Worm (Caenorhabditis elegans): ENCODE measurements around the gene F10D7.10.

The F10D7.10 gene

ce11 chrX:17379675-17380074 is at the start of gene F10D7.10:
F10D7.10 (minus strand) TSS chrX:17379775.
- TF ChIP-seq W03F9.2 (tag; optimal IDR thresholded peaks at IDR 0.05): no peak
- TF ChIP-seq him-1 (tag; optimal IDR thresholded peaks at IDR 0.05): no peak
- TF ChIP-seq dao-5 (tag; optimal IDR thresholded peaks at IDR 0.05): no peak

- TF ChIP-seq dao-5 (tag; optimal IDR thresholded peaks at IDR 0.05) (no peak), him-1 (tag; optimal IDR thresholded peaks at IDR 0.05) (no peak), W03F9.2 (tag; optimal IDR thresholded peaks at IDR 0.05) (no peak)
These were observed 49.2 kb upstream of the F10D7.10 start, which contains the start of gene pbo-6 for ce11 chrX:17428803-17429202. pbo-6 (plus strand) TSS chrX:17429042.

ce11 chrX:17427778-17428177 is 48.2 kb upstream of the F10D7.10 start:
- TF ChIP-seq W03F9.2 (tag; optimal IDR thresholded peaks at IDR 0.05): no peak
- TF ChIP-seq him-1 (tag; optimal IDR thresholded peaks at IDR 0.05): no peak
- no peak for TF ChIP-seq dao-5 (tag; optimal IDR thresholded peaks at IDR 0.05)

- TF ChIP-seq dao-5 (tag; optimal IDR thresholded peaks at IDR 0.05): no peak
- no peak for TF ChIP-seq W03F9.2 (tag; optimal IDR thresholded peaks at IDR 0.05)
- TF ChIP-seq him-1 (tag; optimal IDR thresholded peaks at IDR 0.05): no peak
These were observed 47.1 kb upstream of the F10D7.10 start for ce11 chrX:17426712-17427111.

- TF ChIP-seq dao-5 (tag; optimal IDR thresholded peaks at IDR 0.05): no peak
These were observed 45.0 kb upstream of the F10D7.10 start for ce11 chrX:17424595-17424913.

ce11 chrX:17423894-17424594 is 44.5 kb upstream of the F10D7.10 start:
- TF ChIP-seq W03F9.2 (tag; optimal IDR thresholded peaks at IDR 0.05): no peak
- TF ChIP-seq him-1 (tag; optimal IDR thresholded peaks at IDR 0.05): no peak
- no peak for TF ChIP-seq dao-5 (tag; optimal IDR thresholded peaks at IDR 0.05)

- TF ChIP-seq him-1 (tag; optimal IDR thresholded peaks at IDR 0.05): no peak
- no peak for TF ChIP-seq W03F9.2 (tag; optimal IDR thresholded peaks at IDR 0.05)
These were observed 43.0 kb upstream of the F10D7.10 start for ce11 chrX:17422593-17422992.

- TF ChIP-seq dao-5 (tag; optimal IDR thresholded peaks at IDR 0.05) (no peak), W03F9.2 (tag; optimal IDR thresholded peaks at IDR 0.05) (no peak), him-1 (tag; optimal IDR thresholded peaks at IDR 0.05) (no peak)
These were observed 42.0 kb upstream of the F10D7.10 start, which contains the start of gene osm-11 for ce11 chrX:17421532-17422078. osm-11 (minus strand) TSS chrX:17421582.

ce11 chrX:17420585-17421459 is 41.2 kb upstream of the F10D7.10 start:
- TF ChIP-seq dao-5 (tag; optimal IDR thresholded peaks at IDR 0.05) (no peak), him-1 (tag; optimal IDR thresholded peaks at IDR 0.05) (no peak), W03F9.2 (tag; optimal IDR thresholded peaks at IDR 0.05) (no peak)

- TF ChIP-seq dao-5 (tag; optimal IDR thresholded peaks at IDR 0.05): no peak
- no peak for TF ChIP-seq him-1 (tag; optimal IDR thresholded peaks at IDR 0.05)
- TF ChIP-seq W03F9.2 (tag; optimal IDR thresholded peaks at IDR 0.05): no peak
These were observed 40.4 kb upstream of the F10D7.10 start for ce11 chrX:17419813-17420584.

ce11 chrX:17417505-17418004 is 38.0 kb upstream of the F10D7.10 start:
- no peak for TF ChIP-seq him-1 (tag; optimal IDR thresholded peaks at IDR 0.05)
- no peak for TF ChIP-seq dao-5 (tag; optimal IDR thresholded peaks at IDR 0.05)
- no peak for TF ChIP-seq W03F9.2 (tag; optimal IDR thresholded peaks at IDR 0.05)

- TF ChIP-seq W03F9.2 (tag; optimal IDR thresholded peaks at IDR 0.05) (no peak), dao-5 (tag; optimal IDR thresholded peaks at IDR 0.05) (no peak), him-1 (tag; optimal IDR thresholded peaks at IDR 0.05) (no peak)
These were observed 34.3 kb upstream of the F10D7.10 start, which contains the start of gene crb-1 for ce11 chrX:17413868-17414267. crb-1 (minus strand) TSS chrX:17414014.

ce11 chrX:17412642-17413041 is 33.1 kb upstream of the F10D7.10 start:
- TF ChIP-seq him-1 (tag; optimal IDR thresholded peaks at IDR 0.05): no peak
- TF ChIP-seq W03F9.2 (tag; optimal IDR thresholded peaks at IDR 0.05): no peak
- TF ChIP-seq dao-5 (tag; optimal IDR thresholded peaks at IDR 0.05): no peak

Measured in whole organism, L4/young adult.